Worm (Caenorhabditis elegans) whole organism, early embryonic: ENCODE measurements around the gene R05F9.9.

Source experiments
- B0310.2 ChIP-seq: sonication (generic microtip); optimal IDR thresholded peaks from 2 replicates; lab custom pipeline; 2016; ENCODE audit warnings: mild to moderate bottlenecking, missing genetic modification characterization, missing compliant biosample characterization
- aly-1 ChIP-seq: sonication (generic microtip); optimal IDR thresholded peaks from 2 replicates; lab custom pipeline; 2016; ENCODE audit warnings: missing genetic modification characterization, missing compliant biosample characterization
- ama-1 ChIP-seq: fragments of 150-350 bp; optimal IDR thresholded peaks from 2 replicates; lab custom pipeline; 2014
- tbx-11 ChIP-seq: fragments of 200-800 bp; sonication (Bioruptor generic); IDR thresholded peaks from 2 replicates; pipeline ENCODE4 v1.3.6; 2022; ENCODE audit warnings: missing genetic modification characterization, missing compliant biosample characterization

ce11 chrII:4902035-4902434, at the start of gene R05F9.9:
- TF ChIP-seq tbx-11 (GFP tag; lab: Robert Waterston, UW): no peak
- TF ChIP-seq ama-1 (lab: Kevin White, UChicago): no peak
- TF ChIP-seq aly-1 (tag; lab: Kevin White, UChicago): no peak
- TF ChIP-seq B0310.2 (tag; lab: Kevin White, UChicago): no peak
